Fruit fly (Drosophila melanogaster) whole organism, adult: ENCODE data around the gene pths.

Experiments
- CG11617 ChIP-seq: fragments of 200-800 bp; sonication (Bioruptor generic); optimal IDR thresholded peaks from 2 replicates; lab custom pipeline; 2017; ENCODE audit warnings: mild to moderate bottlenecking, missing biosample characterization, missing genetic modification reagents, missing genetic modification characterization
- CG12768 ChIP-seq: fragments of 200-800 bp; sonication (Bioruptor generic); optimal IDR thresholded peaks from 2 replicates; lab custom pipeline; 2017; ENCODE audit warnings: missing biosample characterization, missing genetic modification characterization, mild to moderate bottlenecking, moderate library complexity, missing genetic modification reagents
- CG14711 ChIP-seq: fragments of 200-800 bp; sonication (Bioruptor generic); optimal IDR thresholded peaks from 2 replicates; lab custom pipeline; 2018; ENCODE audit warnings: missing biosample characterization, mild to moderate bottlenecking, missing genetic modification characterization, moderate library complexity
- CG1620 ChIP-seq: fragments of 200-800 bp; sonication (Bioruptor generic); optimal IDR thresholded peaks from 2 replicates; lab custom pipeline; 2016; ENCODE audit warnings: missing biosample characterization, missing genetic modification characterization
- CG33017 ChIP-seq: fragments of 200-800 bp; sonication (Bioruptor generic); optimal IDR thresholded peaks from 2 replicates; lab custom pipeline; 2018; ENCODE audit warnings: missing biosample characterization, mild to moderate bottlenecking, missing genetic modification characterization, moderate library complexity
- CG5204 ChIP-seq: fragments of 200-800 bp; sonication (Bioruptor generic); optimal IDR thresholded peaks from 2 replicates; lab custom pipeline; 2016; ENCODE audit warnings: missing biosample characterization, missing genetic modification characterization
- CG7045 ChIP-seq: fragments of 200-800 bp; sonication (Bioruptor generic); optimal IDR thresholded peaks from 2 replicates; lab custom pipeline; 2017; ENCODE audit warnings: missing biosample characterization, mild to moderate bottlenecking, missing genetic modification characterization
- CG7101 ChIP-seq: fragments of 200-800 bp; sonication (Bioruptor generic); optimal IDR thresholded peaks from 2 replicates; lab custom pipeline; 2018; ENCODE audit warnings: missing biosample characterization, mild to moderate bottlenecking, missing genetic modification characterization, moderate library complexity
- Clk ChIP-seq: fragments of 200-800 bp; sonication (Bioruptor generic); optimal IDR thresholded peaks from 2 replicates; lab custom pipeline; 2017; ENCODE audit warnings: missing biosample characterization, missing genetic modification characterization
- Crg-1 ChIP-seq: fragments of 200-800 bp; sonication (Bioruptor generic); optimal IDR thresholded peaks from 2 replicates; lab custom pipeline; 2016; ENCODE audit warnings: missing biosample characterization, missing genetic modification characterization
- Hr96 ChIP-seq: fragments of 200-800 bp; sonication (Bioruptor generic); optimal IDR thresholded peaks from 2 replicates; lab custom pipeline; 2016; ENCODE audit warnings: missing biosample characterization, missing genetic modification characterization
- Mnt ChIP-seq: fragments of 200-800 bp; sonication (Bioruptor generic); optimal IDR thresholded peaks from 2 replicates; lab custom pipeline; 2016; ENCODE audit warnings: missing biosample characterization, mild to moderate bottlenecking, missing genetic modification characterization
- bab1 ChIP-seq: fragments of 200-800 bp; sonication (Bioruptor generic); optimal IDR thresholded peaks from 3 replicates; lab custom pipeline; 2019; ENCODE audit warnings: missing biosample characterization, mild to moderate bottlenecking, missing genetic modification characterization, moderate library complexity
- cic ChIP-seq: fragments of 200-800 bp; sonication (Bioruptor generic); optimal IDR thresholded peaks from 2 replicates; lab custom pipeline; 2017; ENCODE audit warnings: missing biosample characterization, mild to moderate bottlenecking, missing genetic modification characterization, moderate library complexity
- cnc ChIP-seq, 2 experiments: fragments of >200 bp; optimal IDR thresholded peaks; 2 replicates each; lab custom pipeline; 2017
- kay ChIP-seq: fragments of 200-800 bp; sonication (Bioruptor generic); peaks from one replicate; lab custom pipeline; 2016; ENCODE audit warnings: missing biosample characterization, missing genetic modification characterization, borderline replicate concordance
- ovo ChIP-seq: fragments of 200-800 bp; sonication (Bioruptor generic); optimal IDR thresholded peaks from 2 replicates; lab custom pipeline; 2016; ENCODE audit warnings: missing biosample characterization, missing genetic modification characterization
- pad ChIP-seq: fragments of 200-800 bp; sonication (Bioruptor generic); optimal IDR thresholded peaks from 3 replicates; lab custom pipeline; 2017; ENCODE audit warnings: missing biosample characterization, missing genetic modification characterization, mild to moderate bottlenecking, moderate library complexity, missing genetic modification reagents
- tj ChIP-seq: fragments of 200-800 bp; sonication (Bioruptor generic); optimal IDR thresholded peaks from 3 replicates; lab custom pipeline; 2017; ENCODE audit warnings: missing biosample characterization, mild to moderate bottlenecking, missing genetic modification characterization, moderate library complexity
- toe ChIP-seq: fragments of 200-800 bp; sonication (Bioruptor generic); optimal IDR thresholded peaks from 2 replicates; lab custom pipeline; 2016; ENCODE audit warnings: missing biosample characterization, missing genetic modification characterization

Gene pths

dm6 chr2L:21178436-21179216 is 35.6 kb downstream of the pths start:
- TF ChIP-seq CG33017 (tag; lab: Kevin White, UChicago), result no peak
- peak; percentile 88 for TF ChIP-seq Mnt (GFP tag; lab: Kevin White, UChicago)
- no peak for TF ChIP-seq Clk (GFP tag; lab: Kevin White, UChicago)
- no peak for TF ChIP-seq CG5204 (GFP tag; lab: Kevin White, UChicago)
- peak; percentile 42 for TF ChIP-seq cic
- TF ChIP-seq cnc (optimal IDR thresholded peaks at IDR 0.05; lab: Kevin White, UChicago), result no peak
- no peak for TF ChIP-seq pad (GFP tag; lab: Kevin White, UChicago)
- peak; percentile 10 for TF ChIP-seq Crg-1 (GFP tag; lab: Kevin White, UChicago)
- peak; percentile 41 for TF ChIP-seq tj
- TF ChIP-seq Hr96, result no peak

- TF ChIP-seq cic, result no peak
- TF ChIP-seq CG7045 (GFP tag; lab: Kevin White, UChicago), result no peak
- TF ChIP-seq Hr96, result no peak
- TF ChIP-seq Mnt (GFP tag; lab: Kevin White, UChicago), result no peak
- no peak for TF ChIP-seq toe (GFP tag; lab: Kevin White, UChicago)
- no peak for TF ChIP-seq CG12768 (GFP tag; lab: Kevin White, UChicago)
- TF ChIP-seq ovo, result no peak
- TF ChIP-seq tj, result no peak
- no peak for TF ChIP-seq CG11617 (GFP tag; lab: Kevin White, UChicago)
- no peak for TF ChIP-seq CG5204 (GFP tag; lab: Kevin White, UChicago)
Measured at dm6 chr2L:21179217-21179520, 36.1 kb downstream of the pths start.

- TF ChIP-seq cnc (optimal IDR thresholded peaks at IDR 0.05; lab: Kevin White, UChicago) (no peak), Crg-1 (GFP tag; lab: Kevin White, UChicago) (no peak), CG33017 (tag; lab: Kevin White, UChicago) (no peak), ovo (no peak), CG5204 (GFP tag; lab: Kevin White, UChicago) (no peak), CG14711 (tag; lab: Kevin White, UChicago) (peak; percentile 27), CG11617 (GFP tag; lab: Kevin White, UChicago) (no peak), kay (GFP tag; lab: Kevin White, UChicago) (no peak), pad (GFP tag; lab: Kevin White, UChicago) (peak; percentile 2), bab1 (no peak), CG7045 (GFP tag; lab: Kevin White, UChicago) (no peak), CG7101 (tag; lab: Kevin White, UChicago) (peak; percentile 42), tj (no peak)
Measured at dm6 chr2L:21179615-21180031, 36.6 kb downstream of the pths start, which contains the start of the genes bur and Mcm10. Gene bur, minus strand, starts transcription at chr2L:21179683. Gene Mcm10, plus strand, starts transcription at chr2L:21179933.

- no peak for TF ChIP-seq cnc (optimal IDR thresholded peaks at IDR 0.05; lab: Kevin White, UChicago)
- no peak for TF ChIP-seq toe (GFP tag; lab: Kevin White, UChicago)
- TF ChIP-seq Clk (GFP tag; lab: Kevin White, UChicago), result no peak
- TF ChIP-seq CG7045 (GFP tag; lab: Kevin White, UChicago), result no peak
- TF ChIP-seq CG11617 (GFP tag; lab: Kevin White, UChicago), result no peak
- TF ChIP-seq tj, result no peak
- TF ChIP-seq cic, result no peak
- no peak for TF ChIP-seq ovo
- TF ChIP-seq CG1620 (GFP tag; lab: Kevin White, UChicago), result no peak
- TF ChIP-seq CG5204 (GFP tag; lab: Kevin White, UChicago), result no peak
- TF ChIP-seq pad (GFP tag; lab: Kevin White, UChicago), result no peak
- TF ChIP-seq Hr96, result no peak
- no peak for TF ChIP-seq CG33017 (tag; lab: Kevin White, UChicago)
- no peak for TF ChIP-seq kay (GFP tag; lab: Kevin White, UChicago)
Measured at dm6 chr2L:21187753-21188152, 44.7 kb downstream of the pths start.

- TF ChIP-seq CG14711 (tag; lab: Kevin White, UChicago), result no peak
- no peak for TF ChIP-seq kay (GFP tag; lab: Kevin White, UChicago)
- TF ChIP-seq cnc (optimal IDR thresholded peaks at IDR 0.05; lab: Kevin White, UChicago), result no peak
- no peak for TF ChIP-seq Mnt (GFP tag; lab: Kevin White, UChicago)
- TF ChIP-seq Clk (GFP tag; lab: Kevin White, UChicago), result no peak
- TF ChIP-seq CG5204 (GFP tag; lab: Kevin White, UChicago), result no peak
- TF ChIP-seq bab1, result no peak
Measured at dm6 chr2L:21189273-21189781, 46.3 kb downstream of the pths start.
